Fruit fly (Drosophila melanogaster) Kc167 (cell line): ENCODE measurements around the gene CG1774.

Experiments used
- Myc ChIP-seq: fragments of >200 bp; optimal IDR thresholded peaks from 2 replicates; lab custom pipeline; 2017; ENCODE audit warnings: missing external identifiers
- psq ChIP-seq: fragments of >200 bp; optimal IDR thresholded peaks from 2 replicates; lab custom pipeline; 2017; ENCODE audit warnings: missing external identifiers

DNA sequence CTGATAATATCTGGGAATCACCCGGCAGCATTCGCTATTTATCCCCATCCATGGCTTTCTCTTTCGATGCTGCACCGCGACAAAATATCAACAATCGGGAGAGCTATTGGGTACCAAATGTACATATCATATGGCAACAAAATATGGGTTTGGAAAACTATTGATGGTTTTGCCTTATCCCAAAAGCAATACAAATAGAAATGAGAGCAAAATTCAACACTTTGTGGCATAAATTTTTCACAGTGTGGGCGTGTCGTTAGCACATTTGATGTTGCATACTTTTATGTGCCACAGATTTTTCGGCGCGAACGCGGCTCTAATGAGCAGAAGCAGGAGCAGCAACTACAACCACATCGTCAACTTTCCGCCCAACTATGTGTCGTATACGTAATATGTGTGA is 39.7 kb downstream of the CG1774 start:
- TF ChIP-seq psq (lab: Kevin White, UChicago): no peak
- TF ChIP-seq Myc: no peak
